Worm (Caenorhabditis elegans) whole organism, L2 larva: ENCODE data around the gene hmg-1.1.

Experiments used
- ZK546.5 ChIP-seq: sonication (generic microtip); optimal IDR thresholded peaks from 2 replicates; lab custom pipeline; 2017; ENCODE audit warnings: missing biosample characterization, missing genetic modification characterization
- nhr-12 ChIP-seq: fragments of 150-350 bp; optimal IDR thresholded peaks from 2 replicates; lab custom pipeline; 2014; ENCODE audit warnings: missing biosample characterization, missing genetic modification characterization
- snpc-4 ChIP-seq: fragments of 150-350 bp; optimal IDR thresholded peaks from 2 replicates; lab custom pipeline; 2014; ENCODE audit warnings: missing biosample characterization, missing genetic modification characterization
- unc-39 ChIP-seq: fragments of 150-350 bp; optimal IDR thresholded peaks from 2 replicates; lab custom pipeline; 2014; ENCODE audit warnings: missing biosample characterization, missing genetic modification characterization

- TF ChIP-seq unc-39 (tag; lab: Kevin White, UChicago) (no peak), nhr-12 (tag; lab: Kevin White, UChicago) (no peak), ZK546.5 (tag; lab: Kevin White, UChicago) (no peak), snpc-4 (tag; lab: Kevin White, UChicago) (no peak)
Measured at ce11 chrII:14206211-14206610, 44.3 kb upstream of the hmg-1.1 start.
